Worm (Caenorhabditis elegans) whole organism, early embryonic: ENCODE results near the gene K03H1.11.

Source experiments
- B0310.2 ChIP-seq: sonication (generic microtip); optimal IDR thresholded peaks from 2 replicates; lab custom pipeline; 2016; ENCODE audit warnings: mild to moderate bottlenecking, missing genetic modification characterization, missing compliant biosample characterization
- F13C5.2 ChIP-seq: sonication (generic microtip); optimal IDR thresholded peaks from 2 replicates; lab custom pipeline; 2017; ENCODE audit warnings: mild to moderate bottlenecking, missing genetic modification characterization, inconsistent platforms, missing compliant biosample characterization
- aly-1 ChIP-seq: sonication (generic microtip); optimal IDR thresholded peaks from 2 replicates; lab custom pipeline; 2016; ENCODE audit warnings: missing genetic modification characterization, missing compliant biosample characterization
- ama-1 ChIP-seq: fragments of 150-350 bp; optimal IDR thresholded peaks from 2 replicates; lab custom pipeline; 2014
- ceh-13 ChIP-seq: fragments of 200-800 bp; sonication (Bioruptor generic); optimal IDR thresholded peaks from 2 replicates; lab custom pipeline; 2018; ENCODE audit warnings: mild to moderate bottlenecking, missing genetic modification characterization, missing compliant biosample characterization
- ceh-36 ChIP-seq: sonication (generic microtip); optimal IDR thresholded peaks from 2 replicates; lab custom pipeline; 2016; ENCODE audit warnings: missing genetic modification characterization, inconsistent platforms, missing compliant biosample characterization
- ets-7 ChIP-seq: sonication (generic microtip); optimal IDR thresholded peaks from 2 replicates; lab custom pipeline; 2016; ENCODE audit warnings: missing genotype, missing genetic modification characterization, missing compliant biosample characterization
- flt-1 ChIP-seq: fragments of 200-800 bp; sonication (Bioruptor generic); IDR thresholded peaks from 2 replicates; pipeline ENCODE4 v1.3.6; 2022; ENCODE audit warnings: missing genetic modification characterization, missing compliant biosample characterization
- hmbx-1 ChIP-seq: sonication (generic microtip); optimal IDR thresholded peaks from 2 replicates; lab custom pipeline; 2016; ENCODE audit warnings: mild to moderate bottlenecking, missing genetic modification characterization, missing compliant biosample characterization
- hmg-4 ChIP-seq: fragments of 200-800 bp; sonication (Bioruptor generic); optimal IDR thresholded peaks from 2 replicates; lab custom pipeline; 2018; ENCODE audit warnings: mild to moderate bottlenecking, missing genetic modification characterization, missing compliant biosample characterization
- hnd-1 ChIP-seq: sonication (generic microtip); optimal IDR thresholded peaks from 2 replicates; lab custom pipeline; 2016; ENCODE audit warnings: missing genetic modification characterization, missing compliant biosample characterization
- pes-1 ChIP-seq: fragments of 200-800 bp; sonication (Bioruptor generic); IDR thresholded peaks from 2 replicates; pipeline ENCODE4 v1.3.6; 2022; ENCODE audit warnings: missing genetic modification reagents, missing genetic modification characterization, missing compliant biosample characterization
- scrt-1 ChIP-seq: fragments of 200-800 bp; sonication (Bioruptor generic); IDR thresholded peaks from 2 replicates; pipeline ENCODE4 v1.3.6; 2022; ENCODE audit warnings: missing genetic modification characterization, missing compliant biosample characterization
- sea-1 ChIP-seq: fragments of 200-800 bp; sonication (Bioruptor generic); conservative IDR thresholded peaks from 2 replicates; pipeline ENCODE4 v1.3.6; 2022; ENCODE audit warnings: missing genetic modification characterization, missing compliant biosample characterization
- tbx-11 ChIP-seq: fragments of 200-800 bp; sonication (Bioruptor generic); IDR thresholded peaks from 2 replicates; pipeline ENCODE4 v1.3.6; 2022; ENCODE audit warnings: missing genetic modification characterization, missing compliant biosample characterization
- tbx-37 ChIP-seq: fragments of 200-800 bp; sonication (Bioruptor generic); conservative IDR thresholded peaks from 2 replicates; pipeline ENCODE4 v1.3.6; 2022; ENCODE audit warnings: missing genetic modification reagents, missing genetic modification characterization, missing compliant biosample characterization
- tra-4 ChIP-seq: sonication (generic microtip); optimal IDR thresholded peaks from 2 replicates; lab custom pipeline; 2017; ENCODE audit warnings: missing genetic modification characterization, missing compliant biosample characterization

The K03H1.11 gene

DNA sequence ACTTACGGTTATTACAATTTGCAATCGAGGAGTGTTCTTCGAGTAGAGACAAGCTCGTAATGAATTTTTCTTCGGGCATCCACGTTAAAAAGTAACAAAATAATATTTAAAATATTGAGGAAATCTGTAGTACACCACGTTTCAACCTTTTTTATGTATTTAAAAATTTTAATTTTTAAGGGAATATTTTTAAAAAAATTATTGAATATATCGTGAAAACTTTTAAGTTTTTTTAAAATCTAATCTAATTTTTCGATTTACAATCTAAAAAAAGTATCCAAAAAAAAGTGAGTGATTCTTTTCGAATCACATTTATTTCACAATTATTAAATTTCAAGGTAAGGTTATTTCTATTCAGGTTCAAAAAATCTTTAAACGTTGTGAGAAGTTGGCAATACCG is 7.0 kb downstream of the K03H1.11 start, which contains the start of gene gln-2:
TSS of gene gln-2 (minus strand) at position 101 of the 400 bp plus-strand sequence.
- TF ChIP-seq scrt-1 (no peak), hmbx-1 (tag; lab: Kevin White, UChicago) (no peak), ceh-13 (GFP tag; lab: Kevin White, UChicago) (no peak), sea-1 (GFP tag; lab: Robert Waterston, UW) (no peak), hmg-4 (GFP tag; lab: Kevin White, UChicago) (no peak), hnd-1 (tag; lab: Kevin White, UChicago) (no peak)

DNA sequence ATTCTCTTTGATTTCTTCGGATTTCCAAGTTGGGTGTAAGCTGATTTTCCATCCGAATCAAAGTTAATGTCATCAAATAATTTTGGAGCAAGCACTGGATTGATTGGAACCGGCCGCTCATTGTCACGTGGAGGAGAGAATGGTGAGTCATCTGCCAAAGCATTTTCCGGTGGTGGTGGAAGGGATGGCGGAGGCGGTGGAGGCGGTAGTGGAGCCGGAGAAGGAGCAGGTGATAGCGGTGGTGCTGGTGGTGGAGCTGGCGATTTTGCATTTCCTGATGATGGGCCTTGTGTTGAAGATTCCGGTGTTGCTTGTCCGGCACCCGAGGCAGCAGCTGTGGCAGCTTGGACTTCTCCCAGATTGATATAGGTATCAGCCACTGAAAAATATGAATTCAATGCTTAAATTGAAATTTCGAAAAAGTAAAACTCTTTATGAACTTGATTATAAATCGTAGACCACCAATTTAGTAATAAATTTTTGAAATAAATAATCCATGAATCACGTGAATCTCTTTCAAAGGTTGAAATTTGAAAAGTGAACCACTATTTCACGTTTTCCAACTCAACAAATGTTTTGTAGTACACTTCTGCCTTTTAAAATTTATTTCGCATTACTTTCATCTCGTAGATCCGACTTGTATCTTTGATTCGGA is 10.6 kb downstream of the K03H1.11 start, which contains the start of the genes K03H1.9 and K03H1.12:
TSS of gene K03H1.9 (minus strand) at position 471 of the 655 bp plus-strand sequence.
TSS of gene K03H1.12 (plus strand) at position 605 of the 655 bp plus-strand sequence.
- no peak for TF ChIP-seq ceh-13 (GFP tag; lab: Kevin White, UChicago)
- no peak for TF ChIP-seq tra-4 (tag; lab: Kevin White, UChicago)
- TF ChIP-seq pes-1 = no peak
- TF ChIP-seq scrt-1 = no peak
- TF ChIP-seq tbx-37 (GFP tag; lab: Robert Waterston, UW) = no peak
- TF ChIP-seq tbx-11 (GFP tag; lab: Robert Waterston, UW) = no peak
- no peak for TF ChIP-seq ceh-36 (tag; lab: Kevin White, UChicago)
- TF ChIP-seq flt-1 (GFP tag; lab: Robert Waterston, UW) = no peak
- no peak for TF ChIP-seq hnd-1 (tag; lab: Kevin White, UChicago)
- no peak for TF ChIP-seq hmbx-1 (tag; lab: Kevin White, UChicago)
- TF ChIP-seq ets-7 (tag; lab: Kevin White, UChicago) = no peak
- no peak for TF ChIP-seq F13C5.2 (tag; lab: Kevin White, UChicago)
- TF ChIP-seq aly-1 (tag; lab: Kevin White, UChicago) = no peak
- no peak for TF ChIP-seq hmg-4 (GFP tag; lab: Kevin White, UChicago)
- TF ChIP-seq ama-1 = no peak
- no peak for TF ChIP-seq B0310.2 (tag; lab: Kevin White, UChicago)

DNA sequence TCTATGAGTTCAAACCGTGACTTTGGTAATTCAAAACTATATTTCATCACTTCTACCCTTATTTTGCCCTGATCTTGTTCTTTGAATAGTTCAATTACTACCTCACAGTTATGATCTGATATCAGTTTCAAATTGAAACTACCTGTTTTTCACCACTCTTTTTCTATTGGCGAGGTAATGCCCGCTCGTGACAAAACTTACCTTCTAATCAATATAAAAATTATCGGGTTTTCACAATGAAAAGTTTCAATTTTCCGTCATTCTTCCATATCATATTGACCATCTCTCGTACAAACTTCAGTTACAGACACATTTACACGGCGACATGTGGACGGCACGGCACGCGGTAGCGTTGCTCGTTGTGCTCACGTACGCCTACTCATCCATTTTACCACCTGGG is 19.7 kb downstream of the K03H1.11 start, which contains the start of gene dec-7:
TSS of gene dec-7 (plus strand) at position 308 of the 400 bp plus-strand sequence.
- TF ChIP-seq ets-7 (tag; lab: Kevin White, UChicago) (no peak), sea-1 (GFP tag; lab: Robert Waterston, UW) (no peak), ceh-13 (GFP tag; lab: Kevin White, UChicago) (no peak), scrt-1 (no peak), hmg-4 (GFP tag; lab: Kevin White, UChicago) (no peak), hnd-1 (tag; lab: Kevin White, UChicago) (no peak), hmbx-1 (tag; lab: Kevin White, UChicago) (no peak), flt-1 (GFP tag; lab: Robert Waterston, UW) (no peak), F13C5.2 (tag; lab: Kevin White, UChicago) (no peak), tra-4 (tag; lab: Kevin White, UChicago) (no peak), pes-1 (no peak)

DNA sequence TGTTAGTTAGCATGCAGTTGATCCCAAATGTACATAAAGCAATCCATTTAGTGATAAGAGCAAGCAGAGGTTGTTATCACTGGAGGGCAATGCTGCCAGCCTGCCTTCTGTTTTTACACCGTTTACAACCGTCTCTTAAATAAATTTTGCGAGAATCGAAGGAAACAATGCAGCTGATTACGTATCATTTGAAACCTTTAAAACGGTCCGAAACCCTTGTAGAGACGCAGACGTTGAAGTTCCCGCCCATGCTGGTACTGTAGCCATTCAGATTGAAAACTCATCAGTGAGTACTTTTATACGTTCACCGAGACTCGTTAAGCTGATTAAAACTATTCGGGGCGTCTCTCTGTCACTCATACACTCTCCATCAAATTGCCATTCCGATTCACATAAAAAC is 21.4 kb downstream of the K03H1.11 start:
- no peak for TF ChIP-seq aly-1 (tag; lab: Kevin White, UChicago)
- TF ChIP-seq flt-1 (GFP tag; lab: Robert Waterston, UW) = no peak

DNA sequence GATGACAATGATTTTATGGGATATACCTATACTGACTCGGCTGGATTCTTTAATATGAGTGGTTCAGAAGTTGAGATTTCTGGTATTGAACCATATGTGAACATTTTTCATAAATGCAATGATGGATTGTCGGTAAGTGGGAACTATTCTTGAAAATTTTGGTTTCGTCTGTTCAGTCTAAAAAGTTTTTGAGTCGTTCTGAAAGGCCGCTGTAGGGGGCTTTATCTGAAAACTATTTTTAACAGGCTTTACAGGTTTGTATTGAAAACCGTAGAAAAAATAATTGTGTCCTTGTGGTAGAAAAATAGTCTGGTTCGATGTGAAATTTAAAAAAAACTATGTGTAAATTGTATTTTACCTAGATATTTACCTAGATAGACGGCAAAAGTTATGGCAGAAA is 22.2 kb downstream of the K03H1.11 start:
- no peak for TF ChIP-seq scrt-1
- TF ChIP-seq hmg-4 (GFP tag; lab: Kevin White, UChicago) = no peak
- no peak for TF ChIP-seq hnd-1 (tag; lab: Kevin White, UChicago)
- no peak for TF ChIP-seq sea-1 (GFP tag; lab: Robert Waterston, UW)
- TF ChIP-seq hmbx-1 (tag; lab: Kevin White, UChicago) = no peak
- no peak for TF ChIP-seq aly-1 (tag; lab: Kevin White, UChicago)
- TF ChIP-seq tra-4 (tag; lab: Kevin White, UChicago) = no peak
- TF ChIP-seq ama-1 = no peak
- no peak for TF ChIP-seq ceh-13 (GFP tag; lab: Kevin White, UChicago)
- no peak for TF ChIP-seq ets-7 (tag; lab: Kevin White, UChicago)

DNA sequence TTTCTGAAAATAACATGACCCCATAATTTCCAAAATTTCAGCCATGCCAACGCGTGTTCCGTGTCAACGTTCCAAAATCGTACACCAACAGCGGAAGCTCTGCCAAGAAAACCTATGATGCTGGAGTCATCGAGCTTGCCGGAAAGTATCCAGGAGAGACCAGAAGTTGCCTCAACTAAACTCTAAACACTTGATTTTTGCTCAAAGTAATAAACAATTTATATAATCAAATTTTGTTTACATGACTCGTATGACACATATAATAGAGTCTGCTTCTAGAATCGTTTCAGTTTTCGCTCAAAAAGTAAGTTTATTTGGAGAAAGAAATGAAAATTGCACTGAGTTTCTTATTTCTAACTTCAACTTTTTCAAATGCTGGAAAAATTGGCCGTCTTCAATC is 23.0 kb downstream of the K03H1.11 start, which contains the start of gene ttr-1:
TSS of gene ttr-1 (plus strand) at position 301 of the 400 bp plus-strand sequence.
- no peak for TF ChIP-seq scrt-1
- no peak for TF ChIP-seq ceh-36 (tag; lab: Kevin White, UChicago)
- TF ChIP-seq B0310.2 (tag; lab: Kevin White, UChicago) = no peak
- no peak for TF ChIP-seq ceh-13 (GFP tag; lab: Kevin White, UChicago)
- no peak for TF ChIP-seq pes-1

DNA sequence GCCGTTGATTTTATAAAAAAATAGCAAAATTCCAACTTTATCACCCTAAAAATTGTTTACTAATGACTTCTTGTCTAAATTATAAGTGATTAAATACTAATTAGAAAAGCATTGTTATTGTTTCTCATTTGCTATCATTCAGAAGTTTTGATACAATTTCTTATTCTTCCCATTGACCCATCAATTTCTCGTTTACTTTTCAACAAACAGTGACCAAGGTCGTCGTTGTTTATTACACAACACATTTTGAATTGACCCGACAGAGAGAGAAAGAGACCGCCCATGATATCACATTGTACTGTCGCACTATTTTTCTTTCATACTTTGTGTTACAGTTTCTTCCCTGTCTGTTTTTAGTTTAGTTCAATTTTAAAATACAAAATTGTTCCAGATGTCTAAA is 24.4 kb downstream of the K03H1.11 start, which contains the start of gene ttr-2:
TSS of gene ttr-2 (plus strand) at position 392 of the 400 bp plus-strand sequence.
- no peak for TF ChIP-seq hnd-1 (tag; lab: Kevin White, UChicago)
- no peak for TF ChIP-seq ceh-13 (GFP tag; lab: Kevin White, UChicago)
- no peak for TF ChIP-seq tra-4 (tag; lab: Kevin White, UChicago)
- TF ChIP-seq tbx-37 (GFP tag; lab: Robert Waterston, UW) = no peak
- no peak for TF ChIP-seq scrt-1
- no peak for TF ChIP-seq ets-7 (tag; lab: Kevin White, UChicago)
- TF ChIP-seq B0310.2 (tag; lab: Kevin White, UChicago) = no peak
- TF ChIP-seq F13C5.2 (tag; lab: Kevin White, UChicago) = no peak
- TF ChIP-seq flt-1 (GFP tag; lab: Robert Waterston, UW) = no peak
- TF ChIP-seq tbx-11 (GFP tag; lab: Robert Waterston, UW) = no peak
- TF ChIP-seq ama-1 = no peak
- no peak for TF ChIP-seq aly-1 (tag; lab: Kevin White, UChicago)
